Fruit fly (Drosophila melanogaster) whole organism, prepupa: Measurements from ENCODE around the gene mRpL10.

Source experiments
- Blimp-1 ChIP-seq: fragments of 200-800 bp; sonication (Bioruptor generic); optimal IDR thresholded peaks from 3 replicates; lab custom pipeline; 2017; ENCODE audit warnings: missing biosample characterization, missing genetic modification characterization, mild to moderate bottlenecking, moderate library complexity, missing genetic modification reagents
- CG10669 ChIP-seq: fragments of 200-800 bp; sonication (Bioruptor generic); optimal IDR thresholded peaks from 3 replicates; lab custom pipeline; 2018; ENCODE audit warnings: missing biosample characterization, mild to moderate bottlenecking, missing genetic modification characterization, moderate library complexity
- CG11902 ChIP-seq: fragments of 200-800 bp; sonication (Bioruptor generic); optimal IDR thresholded peaks from 3 replicates; lab custom pipeline; 2016; ENCODE audit warnings: missing biosample characterization, missing genetic modification characterization
- CG15336 ChIP-seq: fragments of 200-800 bp; sonication (Bioruptor generic); IDR thresholded peaks from 2 replicates; pipeline ENCODE4 v1.3.6; 2022; ENCODE audit warnings: missing biosample characterization, missing genetic modification characterization
- CG16779 ChIP-seq: fragments of 200-800 bp; sonication (Bioruptor generic); optimal IDR thresholded peaks from 3 replicates; lab custom pipeline; 2017; ENCODE audit warnings: missing biosample characterization, mild to moderate bottlenecking, missing genetic modification characterization
- CG3032 ChIP-seq: fragments of 200-800 bp; optimal IDR thresholded peaks from 2 replicates; lab custom pipeline; 2019; ENCODE audit warnings: missing biosample characterization, mild to moderate bottlenecking, missing genetic modification characterization, moderate library complexity
- CG31627 ChIP-seq: fragments of 200-800 bp; sonication (Bioruptor generic); optimal IDR thresholded peaks from 3 replicates; lab custom pipeline; 2016; ENCODE audit warnings: missing biosample characterization, missing genetic modification characterization
- CG32006 ChIP-seq: fragments of 200-800 bp; sonication (Bioruptor generic); optimal IDR thresholded peaks from 3 replicates; lab custom pipeline; 2017; ENCODE audit warnings: missing biosample characterization, mild to moderate bottlenecking, missing genetic modification characterization
- CG34406 ChIP-seq: fragments of 200-800 bp; sonication (Bioruptor generic); optimal IDR thresholded peaks from 3 replicates; lab custom pipeline; 2016; ENCODE audit warnings: missing biosample characterization, missing genetic modification characterization
- CG3919 ChIP-seq: fragments of 200-800 bp; sonication (Bioruptor generic); optimal IDR thresholded peaks from 3 replicates; lab custom pipeline; 2016; ENCODE audit warnings: missing biosample characterization, missing genetic modification characterization
- CG6163 ChIP-seq: fragments of 200-800 bp; sonication (Bioruptor generic); IDR thresholded peaks from 3 replicates; pipeline ENCODE4 v1.3.6; 2022; ENCODE audit warnings: missing biosample characterization, missing genetic modification characterization
- CG6276 ChIP-seq: fragments of 200-800 bp; sonication (Bioruptor generic); optimal IDR thresholded peaks from 2 replicates; lab custom pipeline; 2017; ENCODE audit warnings: missing biosample characterization, mild to moderate bottlenecking, missing genetic modification characterization
- CG6792 ChIP-seq: fragments of 200-800 bp; sonication (Bioruptor generic); optimal IDR thresholded peaks from 3 replicates; lab custom pipeline; 2016; ENCODE audit warnings: missing biosample characterization, missing genetic modification characterization
- CG6808 ChIP-seq: fragments of 200-800 bp; sonication (Bioruptor generic); optimal IDR thresholded peaks from 3 replicates; lab custom pipeline; 2017; ENCODE audit warnings: missing biosample characterization, missing genetic modification characterization, mild to moderate bottlenecking, moderate library complexity, missing genetic modification reagents
- CG6854 ChIP-seq: fragments of 200-800 bp; sonication (Bioruptor generic); optimal IDR thresholded peaks from 2 replicates; lab custom pipeline; 2017; ENCODE audit warnings: missing biosample characterization, mild to moderate bottlenecking, missing genetic modification characterization
- CG7368 ChIP-seq: fragments of 200-800 bp; sonication (Bioruptor generic); optimal IDR thresholded peaks from 3 replicates; lab custom pipeline; 2016; ENCODE audit warnings: missing biosample characterization, missing genetic modification characterization
- CG8632 ChIP-seq: fragments of 200-800 bp; sonication (Bioruptor generic); optimal IDR thresholded peaks from 3 replicates; lab custom pipeline; 2016; ENCODE audit warnings: missing biosample characterization, missing genetic modification characterization
- CG9139 ChIP-seq: fragments of 200-800 bp; sonication (Bioruptor generic); optimal IDR thresholded peaks from 3 replicates; lab custom pipeline; 2017; ENCODE audit warnings: missing biosample characterization, mild to moderate bottlenecking, missing genetic modification characterization
- Eip75B ChIP-seq: fragments of 200-800 bp; sonication (Bioruptor generic); optimal IDR thresholded peaks from 3 replicates; lab custom pipeline; 2016; ENCODE audit warnings: missing biosample characterization, missing genetic modification characterization
- Eip78C ChIP-seq: fragments of 200-800 bp; sonication (Bioruptor generic); peaks from one replicate; lab custom pipeline; 2016; ENCODE audit warnings: missing biosample characterization, missing genetic modification characterization
- Eip93F ChIP-seq: fragments of 200-800 bp; sonication (Bioruptor generic); optimal IDR thresholded peaks from 2 replicates; lab custom pipeline; 2016; ENCODE audit warnings: missing biosample characterization, mild to moderate bottlenecking, missing genetic modification characterization
- Ets21C ChIP-seq: fragments of 200-800 bp; sonication (Bioruptor generic); optimal IDR thresholded peaks from 3 replicates; lab custom pipeline; 2016; ENCODE audit warnings: missing biosample characterization, missing genetic modification characterization
- Ets96B ChIP-seq: fragments of 200-800 bp; optimal IDR thresholded peaks from 2 replicates; lab custom pipeline; 2019; ENCODE audit warnings: missing biosample characterization, mild to moderate bottlenecking, missing genetic modification characterization, moderate library complexity
- Gug ChIP-seq: fragments of 200-800 bp; sonication (Bioruptor generic); IDR thresholded peaks from 2 replicates; pipeline ENCODE4 v1.3.6; 2022; ENCODE audit warnings: missing biosample characterization, missing genetic modification characterization
- Hr38 ChIP-seq: sonication (Bioruptor generic); optimal IDR thresholded peaks from 2 replicates; lab custom pipeline; 2016; ENCODE audit warnings: missing biosample characterization, missing genetic modification characterization
- Hr39 ChIP-seq: fragments of 200-800 bp; sonication (Bioruptor generic); optimal IDR thresholded peaks from 2 replicates; lab custom pipeline; 2016; ENCODE audit warnings: missing biosample characterization, missing genetic modification characterization
- Hr4 ChIP-seq: fragments of 200-800 bp; sonication (Bioruptor generic); optimal IDR thresholded peaks from 3 replicates; lab custom pipeline; 2016; ENCODE audit warnings: missing biosample characterization, missing genetic modification characterization
- Lpt ChIP-seq: fragments of 200-800 bp; sonication (Bioruptor generic); optimal IDR thresholded peaks from 3 replicates; lab custom pipeline; 2016; ENCODE audit warnings: missing biosample characterization, missing genetic modification characterization
- OdsH ChIP-seq: fragments of 200-800 bp; sonication (Bioruptor generic); optimal IDR thresholded peaks from 3 replicates; lab custom pipeline; 2016; ENCODE audit warnings: missing biosample characterization, missing genetic modification characterization
- Smox ChIP-seq: fragments of 200-800 bp; sonication (Bioruptor generic); optimal IDR thresholded peaks from 3 replicates; lab custom pipeline; 2016; ENCODE audit warnings: missing biosample characterization, missing genetic modification characterization
- Sox102F ChIP-seq: fragments of 200-800 bp; sonication (Bioruptor generic); optimal IDR thresholded peaks from 2 replicates; lab custom pipeline; 2016; ENCODE audit warnings: missing biosample characterization, mild to moderate bottlenecking, missing genetic modification characterization
- Sox14 ChIP-seq: fragments of 200-800 bp; sonication (Bioruptor generic); optimal IDR thresholded peaks from 3 replicates; lab custom pipeline; 2016; ENCODE audit warnings: missing biosample characterization, missing genetic modification characterization
- Sox15 ChIP-seq: fragments of 200-800 bp; sonication (Bioruptor generic); optimal IDR thresholded peaks from 3 replicates; lab custom pipeline; 2016; ENCODE audit warnings: missing biosample characterization, missing genetic modification characterization
- achi ChIP-seq: fragments of 200-800 bp; sonication (Bioruptor generic); optimal IDR thresholded peaks from 3 replicates; lab custom pipeline; 2016; ENCODE audit warnings: missing biosample characterization, missing genetic modification characterization
- dac ChIP-seq: fragments of 200-800 bp; sonication (Bioruptor generic); optimal IDR thresholded peaks from 2 replicates; lab custom pipeline; 2017; ENCODE audit warnings: missing biosample characterization, mild to moderate bottlenecking, missing genetic modification characterization
- dsx ChIP-seq: fragments of 200-800 bp; optimal IDR thresholded peaks from 3 replicates; lab custom pipeline; 2019; ENCODE audit warnings: missing biosample characterization, mild to moderate bottlenecking, missing genetic modification characterization, moderate library complexity; ENCODE audit not compliant: poor library complexity, severe bottlenecking
- eg ChIP-seq: fragments of 200-800 bp; sonication (Bioruptor generic); IDR thresholded peaks from 3 replicates; pipeline ENCODE4 v1.3.6; 2022; ENCODE audit warnings: missing biosample characterization, missing genetic modification characterization
- fkh ChIP-seq: fragments of 200-800 bp; sonication (Bioruptor generic); optimal IDR thresholded peaks from 3 replicates; lab custom pipeline; 2017; ENCODE audit warnings: missing biosample characterization, mild to moderate bottlenecking, missing genetic modification characterization, moderate library complexity
- lz ChIP-seq: fragments of 200-800 bp; sonication (Bioruptor generic); optimal IDR thresholded peaks from 3 replicates; lab custom pipeline; 2016; ENCODE audit warnings: missing biosample characterization, missing genetic modification characterization
- net ChIP-seq: fragments of 200-800 bp; sonication (Bioruptor generic); optimal IDR thresholded peaks from 3 replicates; lab custom pipeline; 2016; ENCODE audit warnings: missing biosample characterization, missing genetic modification characterization
- pdm3 ChIP-seq: fragments of 200-800 bp; sonication (Bioruptor generic); optimal IDR thresholded peaks from 3 replicates; lab custom pipeline; 2016; ENCODE audit warnings: missing biosample characterization, missing genetic modification characterization
- spab ChIP-seq: fragments of 200-800 bp; sonication (Bioruptor generic); optimal IDR thresholded peaks from 2 replicates; lab custom pipeline; 2017; ENCODE audit warnings: missing biosample characterization, mild to moderate bottlenecking, missing genetic modification characterization, missing genetic modification reagents
- ss ChIP-seq, 2 experiments: fragments of 200-800 bp; sonication (Bioruptor generic); optimal IDR thresholded peaks; 2 replicates in 1 of 2; 3 replicates in 1 of 2; lab custom pipeline; 2017 to 2018; ENCODE audit warnings: mild to moderate bottlenecking in 2 of 2, missing biosample characterization in 2 of 2, missing genetic modification characterization in 2 of 2, moderate library complexity in 1 of 2
- svp ChIP-seq: fragments of 200-800 bp; sonication (Bioruptor generic); peaks from one replicate; lab custom pipeline; 2016; ENCODE audit warnings: missing biosample characterization, missing genetic modification characterization
- topi ChIP-seq: fragments of 200-800 bp; sonication (Bioruptor generic); optimal IDR thresholded peaks from 3 replicates; lab custom pipeline; 2016; ENCODE audit warnings: missing biosample characterization, missing genetic modification characterization

Gene mRpL10

dm6 chr2L:221939-222489 lies 18.4 kb downstream of the mRpL10 start:
- peak; percentile 79 for TF ChIP-seq CG6854 (GFP tag; lab: Kevin White, UChicago)
- no peak for TF ChIP-seq CG6792
- TF ChIP-seq CG32006 = no peak
- peak; percentile 52 for TF ChIP-seq dsx (GFP tag; lab: Kevin White, UChicago)
- TF ChIP-seq Sox102F = peak; percentile 77
- TF ChIP-seq ss (GFP tag; optimal IDR thresholded peaks at IDR 0.05; lab: Kevin White, UChicago) = peak in 1 of 2 experiments; percentile 45
- peak; percentile 75 for TF ChIP-seq Eip78C (GFP tag; lab: Kevin White, UChicago)
- peak; percentile 23 for TF ChIP-seq CG16779
- peak; percentile 43 for TF ChIP-seq CG6276
- TF ChIP-seq pdm3 (GFP tag; lab: Kevin White, UChicago) = no peak
- no peak for TF ChIP-seq CG7368
- peak; percentile 82 for TF ChIP-seq fkh (GFP tag; lab: Kevin White, UChicago)
- peak; percentile 32 for TF ChIP-seq Eip75B (GFP tag; lab: Kevin White, UChicago)
- peak; percentile 57 for TF ChIP-seq CG9139 (GFP tag; lab: Kevin White, UChicago)
- TF ChIP-seq Lpt (GFP tag; lab: Kevin White, UChicago) = peak; percentile 64
- peak; percentile 39; the same call in 1 of the 3 replicates for TF ChIP-seq eg (GFP tag; lab: Robert Waterston, UW)
- TF ChIP-seq Blimp-1 = peak; percentile 5
- peak; percentile 92 for TF ChIP-seq svp (GFP tag; lab: Kevin White, UChicago)
- TF ChIP-seq CG15336 (GFP tag; lab: Robert Waterston, UW) = peak; percentile 55; the same call in 1 of the 2 replicates
- peak; percentile 38 for TF ChIP-seq CG3919 (GFP tag; lab: Kevin White, UChicago)

DNA sequence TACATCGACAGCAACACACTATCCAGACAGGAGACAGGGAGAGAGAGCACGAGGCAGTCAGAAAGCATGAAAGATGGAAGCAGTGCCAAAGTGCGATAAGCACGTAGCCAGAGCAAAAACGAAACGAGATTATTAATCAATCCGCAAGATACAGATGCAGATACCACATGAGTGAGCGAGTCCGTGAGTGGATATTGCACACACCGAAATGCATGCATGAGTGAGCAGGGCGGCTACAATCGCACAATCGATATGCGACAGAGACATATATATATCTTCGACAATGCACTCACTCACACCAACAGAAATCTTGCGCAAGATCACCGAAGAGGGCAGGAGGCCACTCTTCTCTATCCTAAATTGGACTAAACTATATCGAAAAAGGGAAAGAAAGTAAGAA lies 19.3 kb downstream of the mRpL10 start:
- TF ChIP-seq CG3032 (tag; lab: Kevin White, UChicago) (no peak), eg (GFP tag; lab: Robert Waterston, UW) (0 out of 3 replicates have a peak, but pooled peaks have one; percentile 14), CG16779 (no peak), Sox14 (no peak), Hr38 (GFP tag; lab: Kevin White, UChicago) (no peak), Eip78C (GFP tag; lab: Kevin White, UChicago) (peak; percentile 24), dac (GFP tag; lab: Kevin White, UChicago) (no peak)

- TF ChIP-seq CG32006 (peak; percentile 95), eg (GFP tag; lab: Robert Waterston, UW) (peak; percentile 97), Eip93F (GFP tag; lab: Kevin White, UChicago) (peak; percentile 56), CG31627 (GFP tag; lab: Kevin White, UChicago) (peak; percentile 91), Smox (GFP tag; lab: Kevin White, UChicago) (peak; percentile 87), Ets21C (GFP tag; lab: Kevin White, UChicago) (peak; percentile 86), fkh (GFP tag; lab: Kevin White, UChicago) (peak; percentile 34), Hr4 (GFP tag; lab: Kevin White, UChicago) (peak; percentile 94), Ets96B (tag; lab: Kevin White, UChicago) (peak; percentile 95), net (GFP tag; lab: Kevin White, UChicago) (peak; percentile 96), CG16779 (peak; percentile 89), CG3032 (tag; lab: Kevin White, UChicago) (peak; percentile 91), Gug (GFP tag; lab: Robert Waterston, UW) (peak; percentile 91), CG6163 (GFP tag; lab: Robert Waterston, UW) (peak; percentile 97), topi (GFP tag; lab: Kevin White, UChicago) (peak; percentile 93), CG8632 (peak; percentile 92), CG11902 (GFP tag; lab: Kevin White, UChicago) (peak; percentile 86), lz (GFP tag; lab: Kevin White, UChicago) (peak; percentile 92), Lpt (GFP tag; lab: Kevin White, UChicago) (peak; percentile 88), achi (GFP tag; lab: Kevin White, UChicago) (peak; percentile 96), Hr38 (GFP tag; lab: Kevin White, UChicago) (peak; percentile 29), Sox102F (peak; percentile 90), CG9139 (GFP tag; lab: Kevin White, UChicago) (peak; percentile 73), Sox15 (GFP tag; lab: Kevin White, UChicago) (peak; percentile 88), CG3919 (GFP tag; lab: Kevin White, UChicago) (peak; percentile 97), Hr39 (GFP tag; lab: Kevin White, UChicago) (peak; percentile 92), dsx (GFP tag; lab: Kevin White, UChicago) (peak; percentile 84), pdm3 (GFP tag; lab: Kevin White, UChicago) (peak; percentile 95), OdsH (GFP tag; lab: Kevin White, UChicago) (peak; percentile 96), CG10669 (GFP tag; lab: Kevin White, UChicago) (peak; percentile 93), Blimp-1 (peak; percentile 61), spab (GFP tag; lab: Kevin White, UChicago) (peak; percentile 93), svp (GFP tag; lab: Kevin White, UChicago) (peak; percentile 94), CG6808 (GFP tag; lab: Kevin White, UChicago) (peak; percentile 90), CG34406 (GFP tag; lab: Kevin White, UChicago) (peak; percentile 90), ss (GFP tag; optimal IDR thresholded peaks at IDR 0.05; lab: Kevin White, UChicago) (peak; percentile 70 to 77)
These were observed 19.8 kb downstream of the mRpL10 start for dm6 chr2L:223351-223750.
